Fruit fly (Drosophila melanogaster) whole organism, embryonic: ENCODE data around the gene sick.

Experiments
- Abd-B ChIP-seq: fragments of 200-800 bp; sonication (Bioruptor generic); optimal IDR thresholded peaks from 2 replicates; lab custom pipeline; 2018; ENCODE audit warnings: missing biosample characterization, mild to moderate bottlenecking, missing genetic modification characterization, moderate library complexity
- Ada2b ChIP-seq: fragments of 200-800 bp; sonication (Bioruptor generic); IDR thresholded peaks from 2 replicates; pipeline ENCODE4 v1.3.6; 2022; ENCODE audit warnings: missing biosample characterization, missing genetic modification characterization
- Aef1 ChIP-seq: fragments of 200-800 bp; sonication (Bioruptor generic); IDR thresholded peaks from 3 replicates; pipeline ENCODE4 v1.3.6; 2022; ENCODE audit warnings: missing biosample characterization, missing genetic modification characterization
- Bdp1 ChIP-seq: fragments of 200-800 bp; sonication (Bioruptor generic); optimal IDR thresholded peaks from 3 replicates; lab custom pipeline; 2016; ENCODE audit warnings: missing biosample characterization, missing genetic modification characterization
- CG10366 ChIP-seq: fragments of 200-800 bp; sonication (Bioruptor generic); IDR thresholded peaks from 2 replicates; pipeline ENCODE4 v1.3.6; 2022; ENCODE audit warnings: missing biosample characterization, missing genetic modification characterization
- CG11247 ChIP-seq: fragments of 200-800 bp; sonication (Bioruptor generic); IDR thresholded peaks from 2 replicates; pipeline ENCODE4 v1.3.6; 2022; ENCODE audit warnings: missing biosample characterization, missing genetic modification characterization
- CG11723 ChIP-seq: fragments of 200-800 bp; sonication (Bioruptor generic); optimal IDR thresholded peaks from 2 replicates; lab custom pipeline; 2017; ENCODE audit warnings: missing biosample characterization, mild to moderate bottlenecking, missing genetic modification characterization
- CG12071 ChIP-seq: fragments of 200-800 bp; sonication (Bioruptor generic); optimal IDR thresholded peaks from 3 replicates; lab custom pipeline; 2018; ENCODE audit warnings: missing biosample characterization, mild to moderate bottlenecking, missing genetic modification characterization
- CG12104 ChIP-seq: fragments of 200-800 bp; sonication (Bioruptor generic); optimal IDR thresholded peaks from 3 replicates; lab custom pipeline; 2016; ENCODE audit warnings: missing biosample characterization, missing genetic modification characterization
- CG12391 ChIP-seq: fragments of 200-800 bp; sonication (Bioruptor generic); optimal IDR thresholded peaks from 3 replicates; lab custom pipeline; 2018; ENCODE audit warnings: missing biosample characterization, mild to moderate bottlenecking, missing genetic modification characterization, moderate library complexity
- CG13624 ChIP-seq: fragments of 200-800 bp; sonication (Bioruptor generic); optimal IDR thresholded peaks from 2 replicates; lab custom pipeline; 2016; ENCODE audit warnings: missing biosample characterization, missing genetic modification characterization
- CG13775 ChIP-seq: fragments of 200-800 bp; sonication (Bioruptor generic); optimal IDR thresholded peaks from 3 replicates; lab custom pipeline; 2017; ENCODE audit warnings: missing biosample characterization, mild to moderate bottlenecking, missing genetic modification characterization
- CG14965 ChIP-seq: fragments of 200-800 bp; sonication (Bioruptor generic); optimal IDR thresholded peaks from 2 replicates; lab custom pipeline; 2016; ENCODE audit warnings: missing biosample characterization, missing genetic modification characterization, borderline replicate concordance
- CG15011 ChIP-seq: fragments of 200-800 bp; sonication (Bioruptor generic); optimal IDR thresholded peaks from 3 replicates; lab custom pipeline; 2018; ENCODE audit warnings: missing biosample characterization, mild to moderate bottlenecking, missing genetic modification characterization
- CG15514 ChIP-seq: fragments of 200-800 bp; sonication (Bioruptor generic); optimal IDR thresholded peaks from 3 replicates; lab custom pipeline; 2017; ENCODE audit warnings: missing biosample characterization, missing genetic modification characterization, mild to moderate bottlenecking, moderate library complexity, missing genetic modification reagents
- CG16779 ChIP-seq: fragments of 200-800 bp; sonication (Bioruptor generic); IDR thresholded peaks from 2 replicates; pipeline ENCODE4 v1.3.6; 2022; ENCODE audit warnings: missing biosample characterization, missing genetic modification characterization
- CG17361 ChIP-seq: fragments of 200-800 bp; sonication (Bioruptor generic); IDR thresholded peaks from 3 replicates; pipeline ENCODE4 v1.3.6; 2022; ENCODE audit warnings: missing biosample characterization, missing genetic modification characterization
- CG18599 ChIP-seq: fragments of 200-800 bp; sonication (Bioruptor generic); optimal IDR thresholded peaks from 3 replicates; lab custom pipeline; 2017; ENCODE audit warnings: missing biosample characterization, missing genetic modification characterization, mild to moderate bottlenecking, moderate library complexity, missing genetic modification reagents
- CG2202 ChIP-seq: fragments of 200-800 bp; sonication (Bioruptor generic); optimal IDR thresholded peaks from 2 replicates; lab custom pipeline; 2018; ENCODE audit warnings: missing biosample characterization, mild to moderate bottlenecking, missing genetic modification characterization
- CG31441 ChIP-seq: fragments of 200-800 bp; sonication (Bioruptor generic); IDR thresholded peaks from 2 replicates; pipeline ENCODE4 v1.3.6; 2022; ENCODE audit warnings: missing biosample characterization, missing genetic modification characterization
- CG33557 ChIP-seq: fragments of 200-800 bp; sonication (Bioruptor generic); optimal IDR thresholded peaks from 2 replicates; lab custom pipeline; 2019; ENCODE audit warnings: missing biosample characterization, mild to moderate bottlenecking, missing genetic modification characterization, moderate library complexity
- CG4730 ChIP-seq: fragments of 200-800 bp; sonication (Bioruptor generic); IDR thresholded peaks from 2 replicates; pipeline ENCODE4 v1.3.6; 2022; ENCODE audit warnings: missing biosample characterization, missing genetic modification characterization
- CG5953 ChIP-seq: fragments of 200-800 bp; sonication (Bioruptor generic); IDR thresholded peaks from 2 replicates; pipeline ENCODE4 v1.3.6; 2022; ENCODE audit warnings: missing biosample characterization, missing genetic modification characterization
- CG8281 ChIP-seq: fragments of 200-800 bp; sonication (Bioruptor generic); optimal IDR thresholded peaks from 2 replicates; lab custom pipeline; 2018; ENCODE audit warnings: missing biosample characterization, mild to moderate bottlenecking, missing genetic modification characterization, moderate library complexity
- CHES-1-like ChIP-seq: fragments of 200-800 bp; sonication (Bioruptor generic); optimal IDR thresholded peaks from 2 replicates; lab custom pipeline; 2016; ENCODE audit warnings: missing biosample characterization, missing genetic modification characterization
- Dad ChIP-seq: fragments of 200-800 bp; sonication (Bioruptor generic); optimal IDR thresholded peaks from 3 replicates; lab custom pipeline; 2016; ENCODE audit warnings: missing biosample characterization, missing genetic modification characterization
- Elba2 ChIP-seq: fragments of 200-800 bp; sonication (Bioruptor generic); optimal IDR thresholded peaks from 3 replicates; lab custom pipeline; 2016; ENCODE audit warnings: missing biosample characterization, missing genetic modification characterization
- Fer2 ChIP-seq: fragments of 200-800 bp; sonication (Bioruptor generic); optimal IDR thresholded peaks from 2 replicates; lab custom pipeline; 2018; ENCODE audit warnings: missing biosample characterization, mild to moderate bottlenecking, missing genetic modification characterization, moderate library complexity
- Myb ChIP-seq: fragments of 200-800 bp; sonication (Bioruptor generic); optimal IDR thresholded peaks from 2 replicates; lab custom pipeline; 2016; ENCODE audit warnings: missing biosample characterization, missing genetic modification characterization
- Six4 ChIP-seq: fragments of 200-800 bp; sonication (Bioruptor generic); optimal IDR thresholded peaks from 2 replicates; lab custom pipeline; 2016; ENCODE audit warnings: missing biosample characterization, missing genetic modification characterization
- Sry-δ ChIP-seq: fragments of 200-800 bp; sonication (Bioruptor generic); optimal IDR thresholded peaks from 2 replicates; lab custom pipeline; 2016; ENCODE audit warnings: missing biosample characterization, missing genetic modification characterization
- ara ChIP-seq: fragments of 200-800 bp; sonication (Bioruptor generic); IDR thresholded peaks from 2 replicates; pipeline ENCODE4 v1.3.6; 2022; ENCODE audit warnings: missing biosample characterization, missing genetic modification characterization
- bowl ChIP-seq: fragments of 200-800 bp; sonication (Bioruptor generic); IDR thresholded peaks from 2 replicates; pipeline ENCODE4 v1.3.6; 2022; ENCODE audit warnings: missing biosample characterization, missing genetic modification characterization
- caup ChIP-seq: fragments of 200-800 bp; sonication (Bioruptor generic); optimal IDR thresholded peaks from 3 replicates; lab custom pipeline; 2017; ENCODE audit warnings: missing biosample characterization, mild to moderate bottlenecking, missing genetic modification characterization, moderate library complexity; ENCODE audit not compliant: severe bottlenecking
- chinmo ChIP-seq: fragments of 200-800 bp; sonication (Bioruptor generic); IDR thresholded peaks from 4 replicates; pipeline ENCODE4 v1.3.6; 2022; ENCODE audit warnings: missing biosample characterization, missing genetic modification characterization; ENCODE audit not compliant: partially characterized antibody
- fd3F ChIP-seq: fragments of 200-800 bp; sonication (Bioruptor generic); optimal IDR thresholded peaks from 2 replicates; lab custom pipeline; 2018; ENCODE audit warnings: missing biosample characterization, mild to moderate bottlenecking, missing genetic modification characterization, moderate library complexity
- gfzf ChIP-seq: fragments of 200-800 bp; sonication (Bioruptor generic); optimal IDR thresholded peaks from 2 replicates; lab custom pipeline; 2016; ENCODE audit warnings: missing biosample characterization, mild to moderate bottlenecking, missing genetic modification characterization, moderate library complexity
- grau ChIP-seq: fragments of 200-800 bp; optimal IDR thresholded peaks from 3 replicates; lab custom pipeline; 2019; ENCODE audit warnings: missing biosample characterization, mild to moderate bottlenecking, missing genetic modification characterization, moderate library complexity
- her ChIP-seq: fragments of 200-800 bp; sonication (Bioruptor generic); optimal IDR thresholded peaks from 2 replicates; lab custom pipeline; 2016; ENCODE audit warnings: missing biosample characterization, missing genetic modification characterization
- ken ChIP-seq: fragments of 200-800 bp; sonication (Bioruptor generic); IDR thresholded peaks from 3 replicates; pipeline ENCODE4 v1.3.6; 2022; ENCODE audit warnings: missing biosample characterization, missing genetic modification characterization
- lola ChIP-seq, 3 experiments: fragments of >200 bp in 2 of 3; fragments of 200-800 bp in 1 of 3; sonication (Bioruptor generic) in 1 of 3; optimal IDR thresholded peaks; 2 replicates each; lab custom pipeline; 2017 to 2019; ENCODE audit warnings: missing biosample characterization in 3 of 3, missing genetic modification characterization in 3 of 3, mild to moderate bottlenecking in 1 of 3, moderate library complexity in 1 of 3
- pb ChIP-seq: fragments of 200-800 bp; sonication (Bioruptor generic); optimal IDR thresholded peaks from 3 replicates; lab custom pipeline; 2016; ENCODE audit warnings: missing biosample characterization, missing genetic modification characterization
- psq ChIP-seq: fragments of 200-800 bp; sonication (Bioruptor generic); optimal IDR thresholded peaks from 2 replicates; lab custom pipeline; 2017; ENCODE audit warnings: missing biosample characterization, missing genetic modification characterization
- ro ChIP-seq: fragments of 200-800 bp; sonication (Bioruptor generic); IDR thresholded peaks from 2 replicates; pipeline ENCODE4 v1.3.6; 2022; ENCODE audit warnings: missing biosample characterization, missing genetic modification characterization
- slbo ChIP-seq: fragments of 200-800 bp; sonication (Bioruptor generic); IDR thresholded peaks from 2 replicates; pipeline ENCODE4 v1.3.6; 2022; ENCODE audit warnings: missing biosample characterization, missing genetic modification characterization
- sqz ChIP-seq: fragments of 200-800 bp; sonication (Bioruptor generic); optimal IDR thresholded peaks from 3 replicates; lab custom pipeline; 2018; ENCODE audit warnings: missing biosample characterization, mild to moderate bottlenecking, missing genetic modification characterization
- sr ChIP-seq: fragments of 200-800 bp; sonication (Bioruptor generic); IDR thresholded peaks from 3 replicates; pipeline ENCODE4 v1.3.6; 2022; ENCODE audit warnings: missing biosample characterization, missing genetic modification characterization
- toy ChIP-seq: fragments of 200-800 bp; sonication (Bioruptor generic); IDR thresholded peaks from 2 replicates; pipeline ENCODE4 v1.3.6; 2022; ENCODE audit warnings: missing biosample characterization, missing genetic modification characterization
- tx ChIP-seq: fragments of 200-800 bp; sonication (Bioruptor generic); optimal IDR thresholded peaks from 2 replicates; lab custom pipeline; 2016; ENCODE audit warnings: missing biosample characterization, missing genetic modification characterization

Gene sick

dm6 chr2L:19763773-19764580 is 32.2 kb upstream of the sick start, which contains the start of gene fbp (continued):
- TF ChIP-seq CHES-1-like (GFP tag; lab: Kevin White, UChicago) (peak; percentile 11), Aef1 (GFP tag; lab: Robert Waterston, UW) (peak; percentile 40; the same call in 1 of the 3 replicates), sqz (GFP tag; lab: Kevin White, UChicago) (peak; percentile 3), CG4730 (GFP tag; lab: Robert Waterston, UW) (no peak), Abd-B (GFP tag; lab: Kevin White, UChicago) (peak; percentile 65), Sry-δ (GFP tag; lab: Kevin White, UChicago) (no peak), bowl (GFP tag; lab: Robert Waterston, UW) (no peak), Myb (GFP tag; lab: Kevin White, UChicago) (no peak), toy (no peak), ro (GFP tag; lab: Robert Waterston, UW) (no peak), chinmo (GFP tag; lab: Robert Waterston, UW) (peak; percentile 58; the same call in 2 of the 4 replicates), slbo (GFP tag; lab: Robert Waterston, UW) (peak; percentile 74), ara (no peak), CG18599 (peak; percentile 64), Elba2 (GFP tag; lab: Kevin White, UChicago) (no peak), CG10366 (GFP tag; lab: Robert Waterston, UW) (peak; percentile 41; the same call in 1 of the 2 replicates), grau (tag; lab: Kevin White, UChicago) (peak; percentile 78), tx (GFP tag; lab: Kevin White, UChicago) (no peak), pb (GFP tag; lab: Kevin White, UChicago) (no peak), CG8281 (tag; lab: Kevin White, UChicago) (peak; percentile 22), CG14965 (GFP tag; lab: Kevin White, UChicago) (no peak), CG12391 (tag; lab: Kevin White, UChicago) (peak; percentile 80), CG2202 (tag; lab: Kevin White, UChicago) (no peak), gfzf (no peak), CG5953 (peak; percentile 8; the same call in 1 of the 2 replicates), Six4 (GFP tag; lab: Kevin White, UChicago) (peak; percentile 40), caup (GFP tag; lab: Kevin White, UChicago) (peak; percentile 27), lola (GFP tag; optimal IDR thresholded peaks at IDR 0.05; lab: Kevin White, UChicago) (peak in 1 of 3 experiments; percentile 80), Fer2 (tag; lab: Kevin White, UChicago) (no peak), Ada2b (GFP tag; lab: Robert Waterston, UW) (peak; percentile 19; the same call in 1 of the 2 replicates), CG11247 (GFP tag; lab: Robert Waterston, UW) (no peak), CG31441 (GFP tag; lab: Robert Waterston, UW) (peak; percentile 82), CG33557 (peak; percentile 28), CG13775 (GFP tag; lab: Kevin White, UChicago) (peak; percentile 76), CG15011 (GFP tag; lab: Kevin White, UChicago) (peak; percentile 24), Dad (GFP tag; lab: Kevin White, UChicago) (no peak), CG12104 (GFP tag; lab: Kevin White, UChicago) (peak; percentile 68), CG13624 (peak; percentile 20), CG16779 (GFP tag; lab: Robert Waterston, UW) (peak; percentile 56; the same call in 1 of the 2 replicates), Bdp1 (no peak), CG11723 (GFP tag; lab: Kevin White, UChicago) (peak; percentile 68), sr (GFP tag; lab: Robert Waterston, UW) (no peak), ken (GFP tag; lab: Robert Waterston, UW) (0 out of 3 replicates have a peak, but pooled peaks have one; percentile 14), CG17361 (peak; percentile 89), CG12071 (no peak), her (GFP tag; lab: Kevin White, UChicago) (no peak), psq (GFP tag; lab: Kevin White, UChicago) (peak; percentile 43), CG15514 (GFP tag; lab: Kevin White, UChicago) (peak; percentile 22), fd3F (GFP tag; lab: Kevin White, UChicago) (peak; percentile 51)
